Fruit fly (Drosophila melanogaster): ENCODE data around the gene CG3191.

The CG3191 gene

dm6 chrX:2286985-2287384, 35.2 kb upstream of the CG3191 start:
- no peak for TF ChIP-seq noc (tag; optimal IDR thresholded peaks at IDR 0.05)

DNA sequence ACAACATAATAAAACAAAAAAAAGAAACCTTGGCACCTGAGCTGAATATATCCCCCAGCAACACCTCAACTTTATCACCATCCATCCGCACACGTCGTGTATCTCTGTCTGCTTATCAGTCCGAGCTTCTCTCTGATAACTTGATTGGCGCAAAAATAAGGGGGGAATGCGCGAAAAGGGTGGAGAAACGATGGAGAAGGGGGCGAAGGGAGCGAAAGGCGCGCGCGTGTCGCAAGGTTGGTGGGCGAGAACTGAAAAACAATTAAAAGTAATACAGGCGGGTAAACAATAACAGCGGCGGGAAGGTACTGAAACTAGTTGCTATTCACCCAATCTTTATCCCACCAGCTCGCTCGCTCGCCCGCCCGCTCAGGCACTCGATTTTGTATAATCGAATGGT, 34.5 kb upstream of the CG3191 start:
- TF ChIP-seq noc (tag; optimal IDR thresholded peaks at IDR 0.05), result peak; percentile 34

DNA sequence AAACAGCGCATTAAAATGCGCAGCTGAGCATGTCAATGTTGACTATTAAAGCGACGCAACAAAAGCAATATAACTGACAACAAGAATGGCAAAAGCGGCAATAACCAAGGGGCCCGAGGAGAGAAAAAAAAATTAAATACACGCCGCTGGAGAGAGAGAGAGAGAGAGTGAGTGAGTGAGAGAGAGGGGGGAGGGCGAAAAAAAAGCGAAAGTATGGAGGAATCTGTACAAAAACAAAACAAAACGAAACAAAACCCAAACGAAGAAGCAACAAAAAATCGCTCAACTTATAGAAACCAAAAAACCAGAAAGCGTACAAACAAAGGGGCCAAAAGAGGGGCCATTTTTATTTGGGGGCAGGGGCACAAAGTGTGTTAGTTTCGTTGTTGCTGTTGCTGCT, 31.7 kb upstream of the CG3191 start:
- no peak for TF ChIP-seq noc (tag; optimal IDR thresholded peaks at IDR 0.05)

- no peak for TF ChIP-seq noc (tag; optimal IDR thresholded peaks at IDR 0.05)
Observed at dm6 chrX:2278782-2279304, 27.1 kb upstream of the CG3191 start.

- TF ChIP-seq noc (tag; optimal IDR thresholded peaks at IDR 0.05), result no peak
Observed at dm6 chrX:2275249-2275872, 23.6 kb upstream of the CG3191 start, which contains the start of gene Vml. Gene Vml, plus strand, starts transcription at chrX:2275822.

- TF ChIP-seq noc (tag; optimal IDR thresholded peaks at IDR 0.05), result peak; percentile 32
Observed at dm6 chrX:2274704-2275199, 23.0 kb upstream of the CG3191 start, which contains the start of gene Grp170. Gene Grp170, minus strand, starts transcription at chrX:2275068.

dm6 chrX:2270557-2270930, 18.8 kb upstream of the CG3191 start, which contains the start of gene CG2924:
Gene CG2924, minus strand, starts transcription at chrX:2270761.
- TF ChIP-seq noc (tag; optimal IDR thresholded peaks at IDR 0.05), result peak; percentile 10

DNA sequence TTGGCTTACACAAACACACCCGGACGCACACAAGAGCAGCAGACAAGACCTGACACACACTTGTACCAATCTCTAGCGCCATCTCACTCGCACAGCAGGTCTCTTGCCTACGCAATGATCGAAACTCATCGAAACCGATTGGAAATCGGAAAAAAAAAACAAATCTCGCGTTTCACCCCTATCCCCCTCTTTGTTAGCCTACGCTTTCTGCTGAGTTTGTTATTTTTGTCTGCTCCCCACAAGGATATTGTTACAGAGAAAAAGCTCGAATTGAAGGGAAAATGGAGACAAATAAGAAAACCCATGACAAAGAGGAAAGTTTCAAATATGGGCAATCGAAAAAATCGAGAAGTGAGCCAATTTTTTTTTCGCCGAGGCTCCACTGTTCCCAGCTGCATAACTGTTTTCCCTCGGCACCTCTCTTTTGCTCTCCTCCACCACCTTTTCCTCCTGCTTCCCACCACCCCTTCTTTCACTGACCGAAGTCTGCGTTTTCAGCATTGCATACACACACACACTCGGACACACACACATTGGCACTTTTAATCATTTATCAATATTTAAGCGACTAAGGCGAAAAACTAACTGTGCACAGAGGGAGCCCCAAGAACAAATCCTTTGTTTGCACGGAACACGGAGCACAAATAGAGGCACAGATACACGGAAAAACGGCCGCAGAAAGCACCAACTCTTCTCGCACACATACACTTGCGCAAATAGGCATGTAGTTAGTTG, 18.2 kb upstream of the CG3191 start:
- no peak for TF ChIP-seq noc (tag; optimal IDR thresholded peaks at IDR 0.05)

dm6 chrX:2262511-2262910, 10.7 kb upstream of the CG3191 start, which contains the start of the genes temp and CG3071:
Gene temp, minus strand, starts transcription at chrX:2262515.
Gene CG3071, plus strand, starts transcription at chrX:2262837.
- peak; percentile 75 for TF ChIP-seq noc (tag; optimal IDR thresholded peaks at IDR 0.05)

dm6 chrX:2259763-2260162, 8.0 kb upstream of the CG3191 start, which contains the start of gene CG3078:
Gene CG3078, minus strand, starts transcription at chrX:2259863.
- TF ChIP-seq noc (tag; optimal IDR thresholded peaks at IDR 0.05), result no peak

dm6 chrX:2258602-2259233, 6.9 kb upstream of the CG3191 start:
- no peak for TF ChIP-seq noc (tag; optimal IDR thresholded peaks at IDR 0.05)

- TF ChIP-seq noc (tag; optimal IDR thresholded peaks at IDR 0.05), result no peak
Observed at dm6 chrX:2255035-2255434, 3.2 kb upstream of the CG3191 start.

- TF ChIP-seq noc (tag; optimal IDR thresholded peaks at IDR 0.05), result no peak
Observed at dm6 chrX:2254020-2254626, 2.3 kb upstream of the CG3191 start, which contains the start of gene CG3091. Gene CG3091, minus strand, starts transcription at chrX:2254197.

- no peak for TF ChIP-seq noc (tag; optimal IDR thresholded peaks at IDR 0.05)
Observed at dm6 chrX:2249763-2250162, 2.0 kb downstream of the CG3191 start, which contains the start of gene crn. Gene crn, minus strand, starts transcription at chrX:2249983.

dm6 chrX:2245931-2246330, 5.9 kb downstream of the CG3191 start, which contains the start of gene Or2a:
Gene Or2a, plus strand, starts transcription at chrX:2246231.
- TF ChIP-seq noc (tag; optimal IDR thresholded peaks at IDR 0.05), result no peak

DNA sequence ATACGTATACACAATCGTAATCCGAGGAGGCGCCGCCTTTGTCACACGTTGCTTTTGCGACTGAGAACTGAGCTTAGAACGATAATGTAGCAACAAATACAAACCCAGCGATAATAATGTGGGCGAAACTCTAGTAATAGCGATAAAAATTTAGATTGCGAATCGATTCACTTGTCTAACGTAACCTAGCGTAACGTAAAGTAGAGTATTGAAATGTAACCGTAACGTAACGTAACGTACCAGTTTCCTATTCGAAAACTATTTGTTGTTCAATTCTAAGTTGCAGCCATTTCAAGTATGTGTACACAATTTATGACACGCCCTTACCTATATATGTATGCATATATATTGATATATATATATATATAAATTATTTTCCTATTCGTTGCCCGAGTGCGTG, 7.0 kb downstream of the CG3191 start:
- TF ChIP-seq noc (tag; optimal IDR thresholded peaks at IDR 0.05), result no peak

Data from whole organism, larva.